Worm (Caenorhabditis elegans) whole organism, L4/young adult: ENCODE measurements around the gene F10G7.12.

Experiments
- W03F9.2 ChIP-seq: fragments of 150-350 bp; optimal IDR thresholded peaks from 2 replicates; lab custom pipeline; 2014; ENCODE audit warnings: missing biosample characterization, missing genetic modification characterization
- dao-5 ChIP-seq: sonication (generic microtip); optimal IDR thresholded peaks from 2 replicates; lab custom pipeline; 2016; ENCODE audit warnings: missing genotype, missing genetic modification characterization, moderate library complexity, missing compliant biosample characterization
- him-1 ChIP-seq: sonication (generic microtip); optimal IDR thresholded peaks from 2 replicates; lab custom pipeline; 2016; ENCODE audit warnings: missing genotype, missing genetic modification reagents, missing genetic modification characterization, missing compliant biosample characterization

The F10G7.12 gene

DNA sequence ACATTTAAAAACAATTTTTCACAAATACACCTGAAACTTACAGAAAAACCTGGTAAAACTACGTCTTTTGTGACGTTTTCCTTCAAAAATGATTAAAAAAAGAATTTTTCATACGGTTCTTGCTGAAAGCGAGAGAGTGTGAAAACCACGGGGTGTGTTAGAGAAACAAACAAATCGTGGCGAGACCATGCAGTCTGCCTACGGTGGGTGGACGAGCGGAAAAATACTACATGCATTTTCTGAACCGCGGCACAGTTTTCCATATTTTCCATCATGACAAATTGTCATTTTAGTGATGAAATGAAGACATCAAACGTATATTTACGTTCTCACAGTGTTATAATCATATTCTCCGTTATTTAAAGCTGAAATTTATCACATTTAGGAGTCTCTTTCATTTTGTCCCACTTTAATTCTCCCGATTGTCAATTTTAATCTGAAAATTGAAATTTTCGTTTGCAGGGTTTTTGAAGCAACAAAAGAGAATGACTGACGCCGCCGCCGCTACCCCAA, 16.8 kb downstream of the F10G7.12 start, which contains the start of the genes F10G7.9 and tsn-1:
F10G7.9 (minus strand) TSS at position 127 of the 513 bp plus-strand sequence.
tsn-1 (plus strand) TSS at position 463 of the 513 bp plus-strand sequence.
- TF ChIP-seq him-1 (tag; lab: Kevin White, UChicago) (no peak), W03F9.2 (tag; lab: Kevin White, UChicago) (peak; percentile 88)

DNA sequence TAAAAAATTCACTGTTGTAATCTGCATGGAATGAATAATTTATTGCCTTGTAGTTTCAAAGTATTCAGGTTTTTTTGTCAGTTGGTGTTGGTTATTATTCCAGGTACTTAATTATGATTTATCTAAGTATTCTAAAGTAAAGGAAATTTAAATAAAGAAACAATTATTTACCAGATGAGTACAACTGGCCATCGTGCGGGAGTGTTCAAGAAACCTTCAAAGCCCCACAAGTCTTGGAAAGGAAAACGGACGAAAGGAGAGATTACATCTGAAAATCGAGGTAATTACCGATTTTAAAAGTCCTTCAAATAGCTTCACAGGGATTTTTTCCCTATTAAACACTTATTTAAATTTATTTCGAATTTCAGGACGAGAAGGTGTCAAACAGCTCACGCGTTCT, 20.5 kb downstream of the F10G7.12 start, which contains the start of gene tag-151:
tag-151 (plus strand) TSS at position 158 of the 400 bp plus-strand sequence.
- TF ChIP-seq him-1 (tag; lab: Kevin White, UChicago) (no peak), dao-5 (tag; lab: Kevin White, UChicago) (no peak), W03F9.2 (tag; lab: Kevin White, UChicago) (no peak)

- no peak for TF ChIP-seq dao-5 (tag; lab: Kevin White, UChicago)
- TF ChIP-seq W03F9.2 (tag; lab: Kevin White, UChicago) = no peak
- no peak for TF ChIP-seq him-1 (tag; lab: Kevin White, UChicago)
Measured at ce11 chrII:4710813-4711212, 21.2 kb downstream of the F10G7.12 start.

DNA sequence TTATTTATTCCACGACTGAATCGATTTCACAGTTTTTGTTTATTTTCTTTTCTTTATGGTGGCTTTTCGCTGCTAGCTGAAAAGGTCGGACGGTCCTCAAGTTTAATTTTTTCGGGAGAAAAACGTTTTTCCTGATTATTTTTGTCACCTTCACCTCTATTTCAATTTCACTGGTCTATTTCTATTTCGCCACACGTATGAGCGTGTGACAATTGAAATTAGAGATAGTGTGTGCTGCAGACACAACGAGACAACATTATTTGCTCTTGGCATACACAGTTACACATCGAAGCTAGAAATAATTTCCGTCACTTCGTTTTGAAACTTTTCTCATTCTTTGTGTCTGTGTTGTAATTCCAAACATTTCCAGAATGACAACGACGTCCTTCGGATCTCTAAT, 26.1 kb downstream of the F10G7.12 start, which contains the start of gene F41C3.8:
F41C3.8 (plus strand) TSS at position 371 of the 400 bp plus-strand sequence.
- TF ChIP-seq him-1 (tag; lab: Kevin White, UChicago) (no peak), dao-5 (tag; lab: Kevin White, UChicago) (no peak), W03F9.2 (tag; lab: Kevin White, UChicago) (no peak)

ce11 chrII:4726120-4726519, 36.5 kb downstream of the F10G7.12 start, which contains the start of gene F10G7.10:
Gene F10G7.10, minus strand, starts transcription at chrII:4726264.
- TF ChIP-seq W03F9.2 (tag; lab: Kevin White, UChicago) (peak; percentile 54), dao-5 (tag; lab: Kevin White, UChicago) (no peak)

DNA sequence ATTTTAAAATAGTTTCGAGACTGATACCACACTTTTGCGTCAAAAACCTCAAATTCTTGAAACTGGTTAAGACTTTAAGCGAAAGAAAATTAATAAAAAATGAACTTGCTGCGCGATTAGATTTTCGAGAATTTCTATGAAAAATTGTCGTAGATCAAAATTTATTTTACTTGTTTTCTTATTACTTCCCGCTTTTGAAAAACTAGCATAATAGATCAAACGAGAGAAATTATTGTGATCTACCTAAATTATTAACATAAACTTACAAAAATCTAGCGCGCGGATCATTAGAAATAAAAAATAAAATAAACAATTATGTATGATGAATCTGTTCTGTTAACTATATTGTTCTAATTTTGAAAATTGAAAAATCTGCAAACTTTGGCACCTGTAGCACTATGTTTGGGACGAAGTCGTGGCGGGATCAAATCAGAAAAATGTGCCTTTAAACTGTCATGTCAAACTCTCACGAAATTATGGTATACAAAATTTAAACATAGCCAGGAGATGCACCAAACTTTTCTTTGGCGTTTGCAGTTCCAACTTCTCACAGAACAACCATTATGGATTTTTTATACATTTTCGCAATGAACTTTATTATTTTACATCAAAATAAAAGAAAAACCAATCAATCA, 37.3 kb downstream of the F10G7.12 start:
- no peak for TF ChIP-seq him-1 (tag; lab: Kevin White, UChicago)
- TF ChIP-seq W03F9.2 (tag; lab: Kevin White, UChicago) = no peak
- no peak for TF ChIP-seq dao-5 (tag; lab: Kevin White, UChicago)

DNA sequence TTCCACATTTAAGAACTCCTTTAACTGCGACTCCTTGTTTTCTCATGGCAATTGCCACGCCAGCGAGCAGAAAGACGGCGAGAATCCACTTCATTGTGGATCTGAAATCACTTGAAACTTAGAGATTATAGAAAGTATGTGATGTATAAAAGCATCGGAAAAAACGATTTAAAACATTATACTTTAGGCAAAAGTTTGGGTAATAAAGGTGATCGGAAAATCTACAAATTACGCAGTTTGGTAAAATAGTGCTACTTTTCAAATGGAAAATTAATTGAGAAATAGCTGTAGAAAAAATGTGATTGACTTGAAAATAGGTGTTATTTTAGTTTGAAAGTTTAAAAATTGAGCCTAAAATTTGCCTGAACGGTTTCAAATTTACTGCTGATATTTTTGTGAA, 38.2 kb downstream of the F10G7.12 start, which contains the start of gene ttr-41:
ttr-41 (minus strand) TSS at position 101 of the 400 bp plus-strand sequence.
- TF ChIP-seq him-1 (tag; lab: Kevin White, UChicago) (no peak), W03F9.2 (tag; lab: Kevin White, UChicago) (no peak), dao-5 (tag; lab: Kevin White, UChicago) (no peak)

DNA sequence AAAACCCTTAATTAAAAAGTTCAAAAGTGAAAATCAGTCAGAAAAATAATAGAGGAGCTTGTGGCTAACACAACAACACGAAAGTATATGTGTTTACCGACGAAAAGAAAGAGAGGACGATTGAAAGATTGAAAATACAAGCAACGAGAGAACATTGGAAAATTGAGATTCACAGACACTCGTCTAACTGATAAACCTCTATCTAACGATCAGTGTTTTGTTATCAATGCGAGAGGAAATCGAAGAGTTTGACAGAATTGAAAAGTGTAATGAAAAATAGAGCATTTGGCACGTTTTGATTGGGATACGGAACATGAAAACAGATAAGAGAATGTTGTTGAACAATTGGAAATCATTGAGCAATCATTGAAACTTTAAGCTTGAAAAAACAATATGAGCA, 39.1 kb downstream of the F10G7.12 start:
- TF ChIP-seq him-1 (tag; lab: Kevin White, UChicago) = no peak
- peak; percentile 29 for TF ChIP-seq W03F9.2 (tag; lab: Kevin White, UChicago)

- no peak for TF ChIP-seq him-1 (tag; lab: Kevin White, UChicago)
- TF ChIP-seq dao-5 (tag; lab: Kevin White, UChicago) = no peak
- no peak for TF ChIP-seq W03F9.2 (tag; lab: Kevin White, UChicago)
Measured at ce11 chrII:4729733-4730132, 40.2 kb downstream of the F10G7.12 start, which contains the start of gene F41C3.7. Gene F41C3.7, plus strand, starts transcription at chrII:4730033.

DNA sequence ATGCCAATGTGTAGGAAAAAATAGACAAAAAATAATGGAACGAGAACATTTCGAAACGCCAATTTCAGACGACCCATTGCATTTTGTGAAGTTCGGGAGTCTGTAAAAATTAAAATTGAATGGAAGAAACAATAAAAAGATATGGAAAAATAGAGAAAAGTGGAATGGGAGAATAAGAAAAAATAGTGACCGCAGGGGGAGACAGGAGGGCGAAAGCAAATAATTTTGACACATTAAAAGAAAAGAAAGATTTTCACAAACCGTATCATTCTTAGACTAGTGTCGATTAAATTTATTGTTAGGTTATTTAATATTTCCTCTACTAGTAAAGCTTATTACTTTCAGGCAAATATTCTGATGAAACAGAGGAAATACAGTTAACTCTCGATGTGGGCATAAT, 44.3 kb downstream of the F10G7.12 start, which contains the start of gene F41C3.11:
F41C3.11 (minus strand) TSS at position 101 of the 400 bp plus-strand sequence.
- no peak for TF ChIP-seq him-1 (tag; lab: Kevin White, UChicago)
- TF ChIP-seq W03F9.2 (tag; lab: Kevin White, UChicago) = no peak
- no peak for TF ChIP-seq dao-5 (tag; lab: Kevin White, UChicago)

- TF ChIP-seq dao-5 (tag; lab: Kevin White, UChicago) = no peak
- TF ChIP-seq him-1 (tag; lab: Kevin White, UChicago) = no peak
- no peak for TF ChIP-seq W03F9.2 (tag; lab: Kevin White, UChicago)
Measured at ce11 chrII:4734477-4734876, 44.9 kb downstream of the F10G7.12 start.

ce11 chrII:4736585-4736984, 47.0 kb downstream of the F10G7.12 start:
- no peak for TF ChIP-seq W03F9.2 (tag; lab: Kevin White, UChicago)
- no peak for TF ChIP-seq him-1 (tag; lab: Kevin White, UChicago)
- TF ChIP-seq dao-5 (tag; lab: Kevin White, UChicago) = no peak

ce11 chrII:4737348-4737747, 47.8 kb downstream of the F10G7.12 start, which contains the start of gene ctsa-1.1:
Gene ctsa-1.1, plus strand, starts transcription at chrII:4737648.
- TF ChIP-seq dao-5 (tag; lab: Kevin White, UChicago) (no peak), W03F9.2 (tag; lab: Kevin White, UChicago) (no peak), him-1 (tag; lab: Kevin White, UChicago) (no peak)
